Worm (Caenorhabditis elegans) whole organism, L1 larva: ENCODE results near the gene Y22D7AL.4.

Experiments
- C16A3.4 ChIP-seq: fragments of 150-350 bp; optimal IDR thresholded peaks from 2 replicates; lab custom pipeline; 2014; ENCODE audit warnings: missing biosample characterization, missing genetic modification characterization
- F16B12.6 ChIP-seq: fragments of 150-350 bp; optimal IDR thresholded peaks from 2 replicates; lab custom pipeline; 2014; ENCODE audit warnings: missing biosample characterization, missing genetic modification characterization
- Y116A8C.19 ChIP-seq: sonication (generic microtip); optimal IDR thresholded peaks from 2 replicates; lab custom pipeline; 2016; ENCODE audit warnings: missing compliant biosample characterization, missing genetic modification characterization, borderline replicate concordance
- alr-1 ChIP-seq: fragments of 200-800 bp; sonication (Bioruptor generic); optimal IDR thresholded peaks from 2 replicates; lab custom pipeline; 2018; ENCODE audit warnings: borderline replicate concordance, mild to moderate bottlenecking, missing genetic modification characterization, missing compliant biosample characterization
- ama-1 ChIP-seq: fragments of 150-350 bp; optimal IDR thresholded peaks from 2 replicates; lab custom pipeline; 2014
- blmp-1 ChIP-seq: fragments of 150-350 bp; optimal IDR thresholded peaks from 2 replicates; lab custom pipeline; 2014; ENCODE audit warnings: missing biosample characterization, missing genetic modification characterization
- ceh-8 ChIP-seq: fragments of 200-800 bp; sonication (Bioruptor generic); optimal IDR thresholded peaks from 2 replicates; lab custom pipeline; 2018; ENCODE audit warnings: mild to moderate bottlenecking, missing genetic modification characterization, moderate library complexity, missing compliant biosample characterization
- ceh-82 ChIP-seq, 3 experiments: fragments of 150-350 bp in 1 of 3; sonication (generic microtip) in 2 of 3; optimal IDR thresholded peaks; 2 replicates each; lab custom pipeline; 2014 to 2017; ENCODE audit warnings: missing biosample characterization in 3 of 3, missing genetic modification characterization in 3 of 3
- dpl-1 ChIP-seq, 3 experiments: fragments of 150-350 bp in 2 of 3; sonication (generic microtip) in 1 of 3; optimal IDR thresholded peaks; 2 replicates each; lab custom pipeline; 2014 to 2017; ENCODE audit warnings: missing biosample characterization in 3 of 3, missing genetic modification characterization in 3 of 3, missing genetic modification reagents in 3 of 3
- dsc-1 ChIP-seq: sonication (generic microtip); optimal IDR thresholded peaks from 2 replicates; lab custom pipeline; 2016; ENCODE audit warnings: mild to moderate bottlenecking, missing genetic modification characterization, missing compliant biosample characterization
- efl-3 ChIP-seq: fragments of 200-800 bp; sonication (Bioruptor generic); optimal IDR thresholded peaks from 2 replicates; lab custom pipeline; 2018; ENCODE audit warnings: mild to moderate bottlenecking, missing genetic modification characterization, missing compliant biosample characterization
- egl-27 ChIP-seq, 2 experiments: fragments of 150-350 bp in 1 of 2; sonication (generic microtip); optimal IDR thresholded peaks; 3 replicates each; lab custom pipeline; 2017 to 2018; ENCODE audit warnings: missing biosample characterization in 2 of 2, missing genetic modification characterization in 2 of 2, missing genetic modification reagents in 2 of 2
- ets-5 ChIP-seq: fragments of 200-800 bp; sonication (Bioruptor generic); IDR thresholded peaks from 2 replicates; pipeline ENCODE4 v1.3.6; 2022; ENCODE audit warnings: missing genetic modification characterization, missing compliant biosample characterization
- fkh-10 ChIP-seq: sonication (generic microtip); optimal IDR thresholded peaks from 2 replicates; lab custom pipeline; 2017; ENCODE audit warnings: missing biosample characterization, missing genetic modification reagents, missing genetic modification characterization
- fkh-4 ChIP-seq: sonication (generic microtip); optimal IDR thresholded peaks from 2 replicates; lab custom pipeline; 2016; ENCODE audit warnings: missing compliant biosample characterization, missing genetic modification characterization, borderline replicate concordance
- fos-1 ChIP-seq: fragments of 150-350 bp; optimal IDR thresholded peaks from 2 replicates; lab custom pipeline; 2014; ENCODE audit warnings: missing biosample characterization, missing genetic modification characterization
- grh-1 ChIP-seq: fragments of 200-800 bp; sonication (Bioruptor generic); IDR thresholded peaks from 2 replicates; pipeline ENCODE4 v1.3.6; 2022; ENCODE audit warnings: missing genetic modification reagents, missing genetic modification characterization, missing compliant biosample characterization
- hlh-4 ChIP-seq: sonication (generic microtip); optimal IDR thresholded peaks from 2 replicates; lab custom pipeline; 2016; ENCODE audit warnings: mild to moderate bottlenecking, missing genetic modification characterization, missing compliant biosample characterization
- hpl-2 ChIP-seq: fragments of 150-350 bp; optimal IDR thresholded peaks from 2 replicates; lab custom pipeline; 2014; ENCODE audit warnings: missing biosample characterization, missing genetic modification reagents, missing genetic modification characterization
- isw-1 ChIP-seq: fragments of 200-800 bp; sonication (Bioruptor generic); IDR thresholded peaks from 2 replicates; pipeline ENCODE4 v1.3.6; 2022; ENCODE audit warnings: missing genetic modification characterization, missing compliant biosample characterization
- lin-13 ChIP-seq: fragments of 150-350 bp; optimal IDR thresholded peaks from 2 replicates; lab custom pipeline; 2014; ENCODE audit warnings: missing biosample characterization, missing genetic modification reagents, missing genetic modification characterization
- lin-15B ChIP-seq: fragments of 150-350 bp; sonication (generic microtip); optimal IDR thresholded peaks from 3 replicates; lab custom pipeline; 2014; ENCODE audit warnings: missing biosample characterization, missing genetic modification characterization
- lin-35 ChIP-seq, 2 experiments: fragments of 150-350 bp; optimal IDR thresholded peaks; 2 replicates each; lab custom pipeline; 2014; ENCODE audit warnings: missing biosample characterization in 2 of 2, missing genetic modification characterization in 2 of 2, missing genetic modification reagents in 2 of 2
- lir-3 ChIP-seq: sonication (generic microtip); optimal IDR thresholded peaks from 2 replicates; lab custom pipeline; 2016; ENCODE audit warnings: mild to moderate bottlenecking, missing genetic modification characterization, moderate library complexity, missing compliant biosample characterization; ENCODE audit not compliant: poor library complexity
- lsy-2 ChIP-seq, 2 experiments: fragments of 150-350 bp; optimal IDR thresholded peaks; 2 replicates each; lab custom pipeline; 2014; ENCODE audit warnings: missing biosample characterization in 2 of 2, missing genetic modification characterization in 2 of 2
- mab-9 ChIP-seq: fragments of 200-800 bp; sonication (Bioruptor generic); IDR thresholded peaks from 2 replicates; pipeline ENCODE4 v1.3.6; 2022; ENCODE audit warnings: missing genetic modification reagents, missing genetic modification characterization, missing compliant biosample characterization
- mdl-1 ChIP-seq, 2 experiments: fragments of 150-350 bp; optimal IDR thresholded peaks; 2 replicates each; lab custom pipeline; 2014 to 2017; ENCODE audit warnings: missing biosample characterization in 2 of 2, missing genetic modification characterization in 2 of 2, inconsistent platforms in 1 of 2
- mep-1 ChIP-seq: fragments of 150-350 bp; optimal IDR thresholded peaks from 2 replicates; lab custom pipeline; 2014; ENCODE audit warnings: missing biosample characterization, missing genetic modification characterization
- nhr-11 ChIP-seq: fragments of 150-350 bp; optimal IDR thresholded peaks from 2 replicates; lab custom pipeline; 2014; ENCODE audit warnings: missing biosample characterization, missing genetic modification characterization
- nhr-12 ChIP-seq: sonication (generic microtip); optimal IDR thresholded peaks from 2 replicates; lab custom pipeline; 2017; ENCODE audit warnings: missing biosample characterization, missing genetic modification characterization
- nhr-19 ChIP-seq: fragments of 200-800 bp; sonication (Bioruptor generic); conservative IDR thresholded peaks from 2 replicates; pipeline ENCODE4 v1.3.6; 2022; ENCODE audit warnings: missing genetic modification characterization, missing compliant biosample characterization
- nhr-28 ChIP-seq: fragments of 150-350 bp; optimal IDR thresholded peaks from 2 replicates; lab custom pipeline; 2014; ENCODE audit warnings: missing biosample characterization, missing genetic modification characterization
- nhr-47 ChIP-seq: sonication (generic microtip); optimal IDR thresholded peaks from 2 replicates; lab custom pipeline; 2016; ENCODE audit warnings: mild to moderate bottlenecking, missing genetic modification characterization, moderate library complexity, missing compliant biosample characterization
- nhr-71 ChIP-seq: sonication (generic microtip); optimal IDR thresholded peaks from 2 replicates; lab custom pipeline; 2016; ENCODE audit warnings: mild to moderate bottlenecking, missing genetic modification characterization, moderate library complexity, missing compliant biosample characterization
- nhr-77 ChIP-seq: fragments of 150-350 bp; optimal IDR thresholded peaks from 2 replicates; lab custom pipeline; 2014; ENCODE audit warnings: missing biosample characterization, missing genetic modification characterization
- nhr-84 ChIP-seq: sonication (generic microtip); optimal IDR thresholded peaks from 2 replicates; lab custom pipeline; 2017; ENCODE audit warnings: missing biosample characterization, missing genetic modification characterization
- nhr-90 ChIP-seq: sonication (generic microtip); optimal IDR thresholded peaks from 2 replicates; lab custom pipeline; 2016; ENCODE audit warnings: mild to moderate bottlenecking, missing genetic modification characterization, missing compliant biosample characterization; ENCODE audit not compliant: poor library complexity
- pax-3 ChIP-seq: fragments of 200-800 bp; sonication (Bioruptor generic); optimal IDR thresholded peaks from 2 replicates; lab custom pipeline; 2018; ENCODE audit warnings: mild to moderate bottlenecking, missing genetic modification characterization, moderate library complexity, missing compliant biosample characterization
- pqm-1 ChIP-seq: sonication (generic microtip); optimal IDR thresholded peaks from 3 replicates; lab custom pipeline; 2017; ENCODE audit warnings: missing biosample characterization, missing genetic modification characterization
- snpc-4 ChIP-seq: fragments of 150-350 bp; optimal IDR thresholded peaks from 2 replicates; lab custom pipeline; 2014; ENCODE audit warnings: missing biosample characterization, missing genetic modification characterization
- snu-23 ChIP-seq: sonication (generic microtip); optimal IDR thresholded peaks from 2 replicates; lab custom pipeline; 2016; ENCODE audit warnings: missing genetic modification characterization, missing compliant biosample characterization
- sup-37 ChIP-seq: fragments of 200-800 bp; sonication (Bioruptor generic); optimal IDR thresholded peaks from 2 replicates; lab custom pipeline; 2018; ENCODE audit warnings: mild to moderate bottlenecking, missing genetic modification characterization, missing compliant biosample characterization
- swsn-7 ChIP-seq: sonication (generic microtip); optimal IDR thresholded peaks from 2 replicates; lab custom pipeline; 2016; ENCODE audit warnings: missing genetic modification characterization, missing compliant biosample characterization
- tbx-2 ChIP-seq: sonication (generic microtip); optimal IDR thresholded peaks from 2 replicates; lab custom pipeline; 2016; ENCODE audit warnings: missing genetic modification characterization, missing compliant biosample characterization
- unc-130 ChIP-seq: fragments of 150-350 bp; optimal IDR thresholded peaks from 2 replicates; lab custom pipeline; 2017; ENCODE audit warnings: missing biosample characterization, missing genetic modification characterization, inconsistent platforms
- vab-15 ChIP-seq: sonication (generic microtip); optimal IDR thresholded peaks from 2 replicates; lab custom pipeline; 2017; ENCODE audit warnings: missing genotype, mild to moderate bottlenecking, missing genetic modification characterization, missing compliant biosample characterization
- xbp-1 ChIP-seq: sonication (generic microtip); optimal IDR thresholded peaks from 2 replicates; lab custom pipeline; 2016; ENCODE audit warnings: missing genetic modification characterization, missing compliant biosample characterization
- ztf-11 ChIP-seq, 2 experiments: sonication (generic microtip); optimal IDR thresholded peaks; 2 replicates each; lab custom pipeline; 2016 to 2017; ENCODE audit warnings: missing genetic modification characterization in 2 of 2, missing biosample characterization in 1 of 2, missing compliant biosample characterization in 1 of 2
- ztf-4 ChIP-seq: fragments of 150-350 bp; optimal IDR thresholded peaks from 2 replicates; lab custom pipeline; 2014; ENCODE audit warnings: missing biosample characterization, missing genetic modification characterization

Gene Y22D7AL.4

DNA sequence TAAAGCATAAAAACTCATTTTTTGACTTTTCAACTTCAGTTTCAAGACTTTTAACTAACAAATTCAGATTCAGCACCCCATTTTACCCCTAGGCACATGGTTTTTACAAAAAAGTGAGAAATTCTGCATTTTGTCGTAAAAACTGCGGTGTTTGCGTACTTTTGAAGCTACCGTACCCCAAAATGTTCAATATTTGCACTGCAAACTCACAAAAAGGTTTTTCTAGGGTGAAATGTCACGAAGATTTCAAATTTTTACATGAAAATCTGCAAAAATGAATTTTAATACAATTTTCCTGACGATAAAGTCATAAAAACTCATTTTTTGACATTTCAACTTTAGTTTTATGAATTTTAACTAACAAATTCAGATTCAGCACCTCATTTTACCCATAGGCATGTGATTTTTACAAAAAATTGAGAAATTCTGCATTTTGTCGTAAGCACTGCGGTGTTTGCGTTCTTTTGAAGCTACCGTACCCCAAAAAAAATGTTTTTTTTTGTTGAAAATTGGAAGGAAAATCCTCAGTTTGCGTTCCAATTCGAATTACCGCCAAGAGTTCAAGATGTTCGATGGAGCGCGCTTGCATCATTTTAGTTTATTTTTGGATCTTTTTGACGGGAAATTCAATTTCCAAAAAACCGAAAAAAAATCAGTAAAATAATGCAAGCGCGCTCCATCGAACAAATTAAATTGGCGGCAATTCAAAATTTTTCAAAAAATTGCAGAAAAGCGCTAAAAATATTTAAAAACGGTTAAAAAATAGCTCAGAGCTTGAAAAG lies 10.0 kb upstream of the Y22D7AL.4 start (continued):
- no peak for TF ChIP-seq fkh-4 (tag; lab: Kevin White, UChicago)
- no peak for TF ChIP-seq C16A3.4 (tag; lab: Kevin White, UChicago)
- peak; percentile 32 to 62 (median 55) for TF ChIP-seq dpl-1 (GFP tag; optimal IDR thresholded peaks at IDR 0.05; lab: Kevin White, UChicago)
- peak; percentile 1 for TF ChIP-seq mep-1 (tag; lab: Kevin White, UChicago)
- no peak for TF ChIP-seq tbx-2 (tag; lab: Kevin White, UChicago)
- TF ChIP-seq unc-130 (tag; lab: Kevin White, UChicago), result no peak
- no peak for TF ChIP-seq pqm-1 (tag; lab: Kevin White, UChicago)
- TF ChIP-seq nhr-11 (tag; lab: Kevin White, UChicago), result no peak
- no peak for TF ChIP-seq nhr-84 (tag; lab: Kevin White, UChicago)
- TF ChIP-seq F16B12.6 (tag; lab: Kevin White, UChicago), result no peak
- no peak for TF ChIP-seq blmp-1 (tag; lab: Kevin White, UChicago)
- TF ChIP-seq xbp-1 (tag; lab: Kevin White, UChicago), result peak; percentile 6
- 0 out of 2 replicates have a peak, but pooled peaks have one; percentile 50 for TF ChIP-seq ets-5
- no peak for TF ChIP-seq isw-1 (GFP tag; lab: Robert Waterston, UW)
- TF ChIP-seq vab-15, result no peak
- no peak for TF ChIP-seq dsc-1 (tag; lab: Kevin White, UChicago)
- no peak for TF ChIP-seq nhr-12
- TF ChIP-seq fkh-10 (GFP tag; lab: Kevin White, UChicago), result no peak
- peak; percentile 22 for TF ChIP-seq snu-23 (GFP tag; lab: Kevin White, UChicago)
- TF ChIP-seq egl-27 (tag; optimal IDR thresholded peaks at IDR 0.05; lab: Kevin White, UChicago), result no peak
- no peak for TF ChIP-seq nhr-28 (tag; lab: Kevin White, UChicago)
- no peak for TF ChIP-seq ztf-11 (tag; optimal IDR thresholded peaks at IDR 0.05; lab: Kevin White, UChicago)
- TF ChIP-seq alr-1 (tag; lab: Kevin White, UChicago), result no peak
- TF ChIP-seq mab-9 (GFP tag; lab: Robert Waterston, UW), result no peak
- TF ChIP-seq mdl-1 (tag; optimal IDR thresholded peaks at IDR 0.05; lab: Kevin White, UChicago), result no peak
- TF ChIP-seq lin-35 (GFP tag; optimal IDR thresholded peaks at IDR 0.05; lab: Kevin White, UChicago), result peak; percentile 30 to 71
- TF ChIP-seq snpc-4, result no peak
- peak; percentile 23 for TF ChIP-seq ztf-4 (tag; lab: Kevin White, UChicago)
- TF ChIP-seq nhr-19, result peak; percentile 19; the same call in 1 of the 2 replicates
- no peak for TF ChIP-seq grh-1 (GFP tag; lab: Robert Waterston, UW)
- TF ChIP-seq ceh-8, result no peak
- TF ChIP-seq lin-13 (GFP tag; lab: Kevin White, UChicago), result peak; percentile 64
- TF ChIP-seq pax-3 (tag; lab: Kevin White, UChicago), result no peak

- no peak for TF ChIP-seq Y116A8C.19
- no peak for TF ChIP-seq lsy-2 (tag; optimal IDR thresholded peaks at IDR 0.05; lab: Kevin White, UChicago)
- no peak for TF ChIP-seq hpl-2
- no peak for TF ChIP-seq nhr-12
- TF ChIP-seq lin-15B (tag; lab: Kevin White, UChicago), result no peak
- no peak for TF ChIP-seq fos-1
These were observed 8.1 kb upstream of the Y22D7AL.4 start for ce11 chrIII:1618312-1618711.

DNA sequence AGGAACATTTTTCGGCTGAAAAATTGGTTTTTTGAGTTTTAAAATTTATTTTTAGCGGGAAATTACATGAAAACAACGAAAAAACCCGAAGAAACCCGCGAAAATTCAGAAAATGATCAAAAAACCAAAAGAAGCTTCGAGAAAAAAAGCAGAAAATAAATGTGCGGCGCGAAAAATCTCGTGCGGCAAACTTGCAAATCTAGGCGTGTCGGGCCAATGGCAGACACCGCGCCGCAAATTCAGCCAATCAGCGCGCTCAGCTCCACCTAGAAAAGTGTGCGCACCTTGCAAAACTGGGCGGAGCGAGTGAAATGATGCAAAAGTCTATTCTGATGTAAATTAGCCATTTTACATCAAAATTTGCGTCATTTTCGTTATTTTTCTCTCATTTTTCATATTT lies 7.5 kb upstream of the Y22D7AL.4 start, which contains the start of gene Y22D7AL.10:
TSS of gene Y22D7AL.10 (minus strand) at position 15 of the 400 bp plus-strand sequence.
- peak; percentile 99 for TF ChIP-seq nhr-90 (tag; lab: Kevin White, UChicago)
- peak; percentile 85 for TF ChIP-seq vab-15
- TF ChIP-seq nhr-71 (tag; lab: Kevin White, UChicago), result peak; percentile 99
- peak; percentile 99 for TF ChIP-seq swsn-7 (tag; lab: Kevin White, UChicago)
- peak; percentile 95 to 97 (median 97) for TF ChIP-seq ceh-82 (tag; optimal IDR thresholded peaks at IDR 0.05; lab: Kevin White, UChicago)
- peak; percentile 98 for TF ChIP-seq sup-37 (GFP tag; lab: Kevin White, UChicago)
- peak; percentile 92 for TF ChIP-seq nhr-77
- no peak for TF ChIP-seq alr-1 (tag; lab: Kevin White, UChicago)
- peak; percentile 92 for TF ChIP-seq fos-1
- TF ChIP-seq lin-35 (GFP tag; optimal IDR thresholded peaks at IDR 0.05; lab: Kevin White, UChicago), result peak; percentile 90 to 94
- peak; percentile 97 for TF ChIP-seq lir-3 (tag; lab: Kevin White, UChicago)
- no peak for TF ChIP-seq hlh-4 (tag; lab: Kevin White, UChicago)
- peak; percentile 78 for TF ChIP-seq ama-1 (lab: Kevin White, UChicago)
- peak; percentile 100 for TF ChIP-seq nhr-47
- TF ChIP-seq efl-3 (GFP tag; lab: Kevin White, UChicago), result peak; percentile 97
- TF ChIP-seq xbp-1 (tag; lab: Kevin White, UChicago), result peak; percentile 100
- TF ChIP-seq nhr-11 (tag; lab: Kevin White, UChicago), result peak; percentile 92
